Worm (Caenorhabditis elegans): Measurements from ENCODE around the gene sru-19.

The sru-19 gene

DNA sequence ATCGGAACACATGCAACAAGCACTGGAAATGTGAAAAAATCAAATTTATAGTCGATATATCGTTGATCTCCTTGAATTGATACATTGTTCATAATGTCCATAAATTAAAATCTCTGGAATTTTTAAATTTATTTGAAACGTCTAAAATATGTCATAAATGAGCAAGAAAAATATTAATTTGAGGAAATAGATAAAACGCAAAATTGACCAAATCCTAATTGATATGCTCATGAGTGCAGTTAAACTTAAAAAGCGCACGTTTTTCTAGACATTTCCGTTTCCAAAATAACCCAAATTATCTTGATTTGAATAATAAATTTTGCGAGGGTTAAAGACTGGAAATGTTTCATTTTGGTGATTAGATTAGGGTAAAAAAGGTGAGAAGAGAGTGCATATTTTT lies 24.2 kb downstream of the sru-19 start, which contains the start of gene sru-13:
Gene sru-13, minus strand, starts transcription at position 101 of the 400 bp plus-strand sequence.
- TF ChIP-seq nhr-11 (tag; optimal IDR thresholded peaks at IDR 0.05) (no peak), ahr-1 (tag; optimal IDR thresholded peaks at IDR 0.05) (no peak), sdc-2 (tag; optimal IDR thresholded peaks at IDR 0.05) (no peak), fax-1 (tag; optimal IDR thresholded peaks at IDR 0.05) (no peak), unc-3 (GFP tag; conservative IDR thresholded peaks at IDR 0.05) (no peak), unc-3 (tag; optimal IDR thresholded peaks at IDR 0.05) (no peak), C38D4.7 (GFP tag; optimal IDR thresholded peaks at IDR 0.05) (no peak), madf-2 (tag; optimal IDR thresholded peaks at IDR 0.05) (no peak), nfya-1 (tag; optimal IDR thresholded peaks at IDR 0.05) (no peak), pha-4 (tag; optimal IDR thresholded peaks at IDR 0.05) (no peak), fkh-10 (GFP tag; optimal IDR thresholded peaks at IDR 0.05) (no peak), lin-11 (tag; optimal IDR thresholded peaks at IDR 0.05) (no peak), pros-1 (tag; optimal IDR thresholded peaks at IDR 0.05) (no peak), pha-2 (tag; optimal IDR thresholded peaks at IDR 0.05) (no peak), dve-1 (tag; optimal IDR thresholded peaks at IDR 0.05) (no peak)

DNA sequence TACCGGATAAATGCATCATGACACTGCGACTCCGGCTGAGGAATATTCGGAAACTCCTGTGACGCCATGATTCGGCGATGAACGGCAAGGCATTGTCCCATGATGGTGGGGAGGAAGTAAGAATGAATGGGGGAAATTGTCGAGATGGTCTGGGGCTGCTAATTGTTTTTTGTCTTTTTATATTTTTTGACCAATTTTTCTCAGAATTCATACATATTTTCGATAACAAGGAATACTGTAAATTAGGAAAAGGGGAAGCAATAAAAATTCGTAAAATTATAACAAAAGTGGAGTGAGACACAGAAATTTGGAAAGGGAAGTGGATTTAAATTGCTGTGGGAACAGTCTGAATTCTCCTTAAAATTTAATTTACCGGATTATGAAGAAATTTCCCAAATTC lies 27.1 kb downstream of the sru-19 start, which contains the start of gene eak-4:
Gene eak-4, minus strand, starts transcription at position 101 of the 400 bp plus-strand sequence.
- TF ChIP-seq ref-2 (tag; optimal IDR thresholded peaks at IDR 0.05) = no peak
- TF ChIP-seq nhr-232 (tag; optimal IDR thresholded peaks at IDR 0.05) = no peak
- TF ChIP-seq pha-4 (tag; optimal IDR thresholded peaks at IDR 0.05) = no peak
- TF ChIP-seq sdc-2 (tag; optimal IDR thresholded peaks at IDR 0.05) = no peak
- TF ChIP-seq odd-2 (tag; optimal IDR thresholded peaks at IDR 0.05) = no peak
- no peak for TF ChIP-seq sox-4 (tag; optimal IDR thresholded peaks at IDR 0.05)
- no peak for TF ChIP-seq tbx-2 (tag; optimal IDR thresholded peaks at IDR 0.05)

DNA sequence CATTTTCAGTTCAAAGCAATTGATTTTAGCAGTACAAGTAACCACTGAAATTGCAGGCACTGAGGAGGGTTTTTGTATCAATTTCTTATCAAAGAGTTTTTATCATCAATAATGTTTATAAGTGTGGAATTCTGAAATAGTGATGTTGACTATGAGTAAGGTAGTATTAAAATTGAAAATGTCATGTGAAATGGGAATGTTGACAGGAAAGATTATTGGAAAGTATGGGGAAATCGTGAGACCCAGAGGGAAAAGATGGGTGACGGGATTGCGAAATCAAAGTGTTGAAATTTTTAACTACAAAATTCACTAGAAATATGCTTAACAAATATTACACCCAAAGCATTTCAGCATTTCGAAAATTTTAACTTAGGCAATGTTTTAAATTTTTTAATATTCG lies 28.9 kb downstream of the sru-19 start, which contains the start of gene F53B2.8:
Gene F53B2.8, minus strand, starts transcription at position 180 of the 400 bp plus-strand sequence.
- TF ChIP-seq ceh-19 (GFP tag; optimal IDR thresholded peaks at IDR 0.05) (no peak), nfya-1 (tag; optimal IDR thresholded peaks at IDR 0.05) (no peak), ceh-6 (GFP tag; optimal IDR thresholded peaks at IDR 0.05) (no peak), elt-4 (tag; optimal IDR thresholded peaks at IDR 0.05) (no peak)

DNA sequence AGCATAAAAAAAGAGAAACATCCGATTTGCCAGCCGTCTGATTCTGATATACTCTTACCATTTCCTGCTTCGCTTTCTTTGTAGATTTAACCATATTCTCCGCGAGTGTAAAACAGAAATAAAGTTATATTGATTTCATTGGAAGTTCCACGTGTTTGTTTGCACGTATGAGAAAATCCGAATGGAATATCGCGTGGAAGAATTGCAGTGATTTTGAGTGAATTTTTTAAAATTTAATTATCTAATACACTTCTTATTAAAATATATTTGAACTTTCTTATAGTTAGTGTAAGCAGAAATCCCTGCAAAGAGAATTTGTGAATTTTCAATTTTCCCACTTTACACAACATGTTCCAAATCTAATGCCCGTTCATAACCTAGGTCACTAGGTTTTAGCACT lies 32.7 kb downstream of the sru-19 start, which contains the start of gene F53B2.5:
Gene F53B2.5, minus strand, starts transcription at position 101 of the 400 bp plus-strand sequence.
- TF ChIP-seq fkh-10 (GFP tag; optimal IDR thresholded peaks at IDR 0.05) = no peak
- no peak for TF ChIP-seq dmd-4 (tag; optimal IDR thresholded peaks at IDR 0.05; ENCODE audit: borderline replicate concordance)
- no peak for TF ChIP-seq ceh-48 (tag; optimal IDR thresholded peaks at IDR 0.05)
- no peak for TF ChIP-seq ceh-18 (tag; optimal IDR thresholded peaks at IDR 0.05)
- TF ChIP-seq pqm-1 (tag; optimal IDR thresholded peaks at IDR 0.05) = no peak
- TF ChIP-seq ceh-30 (tag; optimal IDR thresholded peaks at IDR 0.05) = no peak
- no peak for TF ChIP-seq ceh-45 (GFP tag; IDR thresholded peaks at IDR 0.05)
- no peak for TF ChIP-seq eyg-1 (tag; optimal IDR thresholded peaks at IDR 0.05)
- TF ChIP-seq pax-1 (tag; optimal IDR thresholded peaks at IDR 0.05) = no peak
- TF ChIP-seq lin-11 (tag; optimal IDR thresholded peaks at IDR 0.05) = no peak
- TF ChIP-seq lim-6 (tag; optimal IDR thresholded peaks at IDR 0.05) = no peak
- no peak for TF ChIP-seq nhr-232 (tag; optimal IDR thresholded peaks at IDR 0.05)
- TF ChIP-seq sox-2 (GFP tag; IDR thresholded peaks at IDR 0.05) = no peak
- TF ChIP-seq unc-42 (tag; optimal IDR thresholded peaks at IDR 0.05) = no peak
- TF ChIP-seq ceh-22 (tag; optimal IDR thresholded peaks at IDR 0.05) = no peak
- no peak for TF ChIP-seq che-1 (tag; optimal IDR thresholded peaks at IDR 0.05)
- TF ChIP-seq ref-2 (tag; optimal IDR thresholded peaks at IDR 0.05) = no peak

DNA sequence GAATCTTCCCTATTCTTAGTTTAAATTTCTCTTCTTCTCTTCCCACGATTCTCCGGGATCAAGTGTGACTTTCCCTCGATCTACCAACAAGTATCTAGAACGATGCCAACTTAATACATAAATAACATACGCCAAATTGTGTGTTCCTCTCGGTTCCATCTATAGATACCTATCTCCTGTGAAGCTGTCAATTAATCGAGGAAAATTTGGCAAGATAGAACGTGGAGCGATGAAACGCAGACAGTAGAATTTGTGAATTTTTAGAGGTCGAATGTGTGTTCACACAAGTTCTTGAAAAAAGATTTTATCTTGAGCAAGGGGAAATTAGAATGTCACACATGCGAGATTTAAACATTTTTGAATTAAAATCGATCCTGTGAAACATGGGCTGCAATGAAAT lies 33.1 kb downstream of the sru-19 start:
- TF ChIP-seq hlh-13 (GFP tag; optimal IDR thresholded peaks at IDR 0.05) = no peak
- TF ChIP-seq zip-5 (tag; optimal IDR thresholded peaks at IDR 0.05) = no peak
